Worm (Caenorhabditis elegans): ENCODE results near the gene F13A2.4.

F13A2.4 gene

ce11 chrV:4371309-4371933, 28.6 kb downstream of the F13A2.4 start, which contains the start of the genes gmpr-1 and fipp-1:
TSS of gene gmpr-1 (minus strand) at chrV:4371383.
TSS of gene fipp-1 (plus strand) at chrV:4371807.
- TF ChIP-seq unc-62 (GFP tag; optimal IDR thresholded peaks at IDR 0.05) = no peak

- no peak for TF ChIP-seq unc-62 (GFP tag; optimal IDR thresholded peaks at IDR 0.05)
These were observed 29.5 kb downstream of the F13A2.4 start for ce11 chrV:4370515-4370914.

- no peak for TF ChIP-seq unc-62 (GFP tag; optimal IDR thresholded peaks at IDR 0.05)
These were observed 33.6 kb downstream of the F13A2.4 start, which contains the start of gene F32D1.11 for ce11 chrV:4366440-4366839. TSS of gene F32D1.11 (minus strand) at chrV:4366540.

ce11 chrV:4364517-4364916, 35.5 kb downstream of the F13A2.4 start, which contains the start of gene grl-13:
TSS of gene grl-13 (minus strand) at chrV:4364617.
- TF ChIP-seq unc-62 (GFP tag; optimal IDR thresholded peaks at IDR 0.05) = no peak

ce11 chrV:4361505-4361904, 38.5 kb downstream of the F13A2.4 start, which contains the start of gene F32D1.3:
TSS of gene F32D1.3 (minus strand) at chrV:4361569.
- no peak for TF ChIP-seq unc-62 (GFP tag; optimal IDR thresholded peaks at IDR 0.05)

- TF ChIP-seq unc-62 (GFP tag; optimal IDR thresholded peaks at IDR 0.05) = no peak
These were observed 40.0 kb downstream of the F13A2.4 start for ce11 chrV:4360018-4360417.

ce11 chrV:4359127-4359526, 40.9 kb downstream of the F13A2.4 start:
- TF ChIP-seq unc-62 (GFP tag; optimal IDR thresholded peaks at IDR 0.05) = no peak

- no peak for TF ChIP-seq unc-62 (GFP tag; optimal IDR thresholded peaks at IDR 0.05)
These were observed 42.6 kb downstream of the F13A2.4 start for ce11 chrV:4357369-4357768.

- no peak for TF ChIP-seq unc-62 (GFP tag; optimal IDR thresholded peaks at IDR 0.05)
These were observed 43.9 kb downstream of the F13A2.4 start for ce11 chrV:4356047-4356612.

All from whole organism, dauer.